4 fruit fly cellular contexts compared by ENCODE assay signal in the genomic region with DNA sequence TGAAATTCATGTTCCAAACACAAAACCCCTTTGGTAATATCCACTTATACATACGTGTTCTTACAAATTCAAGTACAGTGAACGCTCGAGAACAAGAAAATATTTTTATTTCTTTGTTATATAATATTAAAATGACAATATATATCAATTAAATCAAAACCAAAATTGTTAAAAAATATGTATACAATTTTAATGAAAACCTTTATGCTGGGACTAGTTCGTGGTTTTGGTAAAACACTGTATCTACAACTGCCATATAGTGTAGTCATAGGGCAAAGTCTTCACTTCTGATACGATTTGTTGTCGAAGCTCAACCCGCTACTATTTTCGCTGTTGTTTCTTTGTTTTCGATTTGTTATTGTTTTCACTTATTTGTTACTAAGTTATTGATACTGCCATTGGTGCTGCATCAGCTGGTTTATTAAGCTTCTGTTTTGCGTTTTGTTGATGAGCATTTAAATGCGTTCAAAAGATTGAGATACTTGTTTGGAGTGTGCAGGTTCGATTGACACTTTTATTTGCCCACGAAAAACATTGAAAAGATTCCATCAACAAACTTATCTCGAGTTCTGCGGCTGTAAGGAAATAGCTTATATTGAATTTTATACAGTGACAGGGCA.
TF ChIP-seq lines count a peak whose summit lies in the region.

No protein-coding gene starts in this region.

TF ChIP-seq in whole organism, embryonic, 481 proteins besides CTCF, POLR2A, EP300 and RAD21 (continued from another document and continues in another):
- TF ChIP-seq slbo (GFP tag; IDR thresholded peaks at IDR 0.05; lab: Robert Waterston, UW) (peak; percentile 79), CG10267 (tag; optimal IDR thresholded peaks at IDR 0.05; lab: Kevin White, UChicago) (peak; percentile 8), CG6854 (GFP tag; optimal IDR thresholded peaks at IDR 0.05; lab: Kevin White, UChicago) (peak; percentile 63), CG12104 (GFP tag; optimal IDR thresholded peaks at IDR 0.05; lab: Kevin White, UChicago) (no peak), grau (tag; optimal IDR thresholded peaks at IDR 0.05; lab: Kevin White, UChicago) (peak; percentile 83), Hand (GFP tag; optimal IDR thresholded peaks at IDR 0.05; lab: Kevin White, UChicago) (peak; percentile 11), lov (optimal IDR thresholded peaks at IDR 0.05; lab: Kevin White, UChicago) (no peak), lov (GFP tag; IDR thresholded peaks at IDR 0.05; lab: Robert Waterston, UW) (no peak), CG18599 (GFP tag; optimal IDR thresholded peaks at IDR 0.05; lab: Kevin White, UChicago) (peak; percentile 67), CG4360 (GFP tag; IDR thresholded peaks at IDR 0.05; lab: Robert Waterston, UW) (no peak), Jarid2 (GFP tag; optimal IDR thresholded peaks at IDR 0.05; lab: Kevin White, UChicago) (no peak), Fer1 (GFP tag; optimal IDR thresholded peaks at IDR 0.05; lab: Kevin White, UChicago) (peak; percentile 43), row (GFP tag; IDR thresholded peaks at IDR 0.05; lab: Robert Waterston, UW) (peak; percentile 82), CG11085 (GFP tag; IDR thresholded peaks at IDR 0.05; lab: Robert Waterston, UW) (peak; percentile 37; the same call in 1 of the 2 replicates), CG12219 (GFP tag; optimal IDR thresholded peaks at IDR 0.05; lab: Kevin White, UChicago) (peak; percentile 9), D19A (tag; optimal IDR thresholded peaks at IDR 0.05; lab: Kevin White, UChicago) (peak; percentile 19), Ets97D (GFP tag; optimal IDR thresholded peaks at IDR 0.05; lab: Kevin White, UChicago) (no peak), Mes4 (GFP tag; optimal IDR thresholded peaks at IDR 0.05; lab: Kevin White, UChicago) (no peak), B-H1 (GFP tag; IDR thresholded peaks at IDR 0.05; lab: Robert Waterston, UW) (peak; percentile 18; the same call in 1 of the 3 replicates), CG10366 (GFP tag; IDR thresholded peaks at IDR 0.05; lab: Robert Waterston, UW) (peak; percentile 14; the same call in 1 of the 2 replicates), en (GFP tag; optimal IDR thresholded peaks at IDR 0.05; lab: Kevin White, UChicago) (no peak), CG32772 (GFP tag; IDR thresholded peaks at IDR 0.05; lab: Robert Waterston, UW) (peak; percentile 40), NfI (GFP tag; optimal IDR thresholded peaks at IDR 0.05; lab: Kevin White, UChicago) (no peak), CG13894 (tag; optimal IDR thresholded peaks at IDR 0.05; lab: Kevin White, UChicago) (peak; percentile 55), btn (GFP tag; optimal IDR thresholded peaks at IDR 0.05; lab: Kevin White, UChicago) (no peak), Blimp-1 (GFP tag; optimal IDR thresholded peaks at IDR 0.05; lab: Kevin White, UChicago) (peak; percentile 36), CG13424 (tag; optimal IDR thresholded peaks at IDR 0.05; lab: Kevin White, UChicago) (peak; percentile 43), CG3847 (GFP tag; IDR thresholded peaks at IDR 0.05; lab: Robert Waterston, UW) (peak; percentile 51), Spps (tag; optimal IDR thresholded peaks at IDR 0.05; lab: Kevin White, UChicago) (no peak), CG11504 (tag; optimal IDR thresholded peaks at IDR 0.05; lab: Kevin White, UChicago) (peak; percentile 56), CG10209 (GFP tag; optimal IDR thresholded peaks at IDR 0.05; lab: Kevin White, UChicago) (peak; percentile 38)

TF ChIP-seq in whole organism, prepupa, 60 proteins besides CTCF, POLR2A, EP300 and RAD21 (continued from another document and continues in another):
- TF ChIP-seq achi (GFP tag; optimal IDR thresholded peaks at IDR 0.05; lab: Kevin White, UChicago) (peak; percentile 28), OdsH (GFP tag; optimal IDR thresholded peaks at IDR 0.05; lab: Kevin White, UChicago) (peak; percentile 35), CG11762 (GFP tag; optimal IDR thresholded peaks at IDR 0.05; lab: Kevin White, UChicago; ENCODE audit: insufficient read depth) (peak; percentile 14), CG6276 (GFP tag; optimal IDR thresholded peaks at IDR 0.05; lab: Kevin White, UChicago) (peak; percentile 58), CG6854 (GFP tag; optimal IDR thresholded peaks at IDR 0.05; lab: Kevin White, UChicago) (peak; percentile 36), svp (GFP tag; lab: Kevin White, UChicago) (peak; percentile 76), CG6808 (GFP tag; optimal IDR thresholded peaks at IDR 0.05; lab: Kevin White, UChicago) (peak; percentile 40), CG3919 (GFP tag; optimal IDR thresholded peaks at IDR 0.05; lab: Kevin White, UChicago) (no peak), CG10669 (GFP tag; optimal IDR thresholded peaks at IDR 0.05; lab: Kevin White, UChicago) (peak; percentile 11), ss (GFP tag; optimal IDR thresholded peaks at IDR 0.05; lab: Kevin White, UChicago) (peak; percentile 12 to 57), CG10631 (GFP tag; optimal IDR thresholded peaks at IDR 0.05; lab: Kevin White, UChicago) (peak; percentile 21), CG15336 (GFP tag; IDR thresholded peaks at IDR 0.05; lab: Robert Waterston, UW) (peak; percentile 67), CG32006 (GFP tag; optimal IDR thresholded peaks at IDR 0.05; lab: Kevin White, UChicago) (peak; percentile 23), CG34406 (GFP tag; optimal IDR thresholded peaks at IDR 0.05; lab: Kevin White, UChicago) (peak; percentile 36), CG4318 (GFP tag; optimal IDR thresholded peaks at IDR 0.05; lab: Kevin White, UChicago) (no peak), Ets96B (tag; optimal IDR thresholded peaks at IDR 0.05; lab: Kevin White, UChicago) (peak; percentile 35), fkh (GFP tag; optimal IDR thresholded peaks at IDR 0.05; lab: Kevin White, UChicago) (no peak), Blimp-1 (GFP tag; optimal IDR thresholded peaks at IDR 0.05; lab: Kevin White, UChicago) (no peak), pdm3 (GFP tag; optimal IDR thresholded peaks at IDR 0.05; lab: Kevin White, UChicago) (no peak), Eip78C (GFP tag; lab: Kevin White, UChicago) (peak; percentile 77), CG8319 (GFP tag; optimal IDR thresholded peaks at IDR 0.05; lab: Kevin White, UChicago) (no peak), Gug (GFP tag; IDR thresholded peaks at IDR 0.05; lab: Robert Waterston, UW) (peak; percentile 24; the same call in 1 of the 2 replicates), Sox15 (GFP tag; optimal IDR thresholded peaks at IDR 0.05; lab: Kevin White, UChicago) (no peak), CG3032 (tag; optimal IDR thresholded peaks at IDR 0.05; lab: Kevin White, UChicago) (no peak), Eip75B (GFP tag; optimal IDR thresholded peaks at IDR 0.05; lab: Kevin White, UChicago) (no peak), CG11294 (GFP tag; IDR thresholded peaks at IDR 0.05; lab: Robert Waterston, UW) (no peak), vri (GFP tag; optimal IDR thresholded peaks at IDR 0.05; lab: Kevin White, UChicago) (no peak), Met (GFP tag; optimal IDR thresholded peaks at IDR 0.05; lab: Kevin White, UChicago) (peak; percentile 30), Sox102F (GFP tag; optimal IDR thresholded peaks at IDR 0.05; lab: Kevin White, UChicago) (peak; percentile 23), eg (GFP tag; IDR thresholded peaks at IDR 0.05; lab: Robert Waterston, UW) (peak; percentile 60; the same call in 2 of the 3 replicates), CG16779 (tag; optimal IDR thresholded peaks at IDR 0.05; lab: Kevin White, UChicago) (peak; percentile 54), topi (GFP tag; optimal IDR thresholded peaks at IDR 0.05; lab: Kevin White, UChicago) (peak; percentile 18), Eip93F (GFP tag; optimal IDR thresholded peaks at IDR 0.05; lab: Kevin White, UChicago) (no peak)

TF ChIP-seq in whole organism, pupa, 21 proteins besides CTCF, POLR2A, EP300 and RAD21 (continued from another document):
- TF ChIP-seq Snoo (tag; optimal IDR thresholded peaks at IDR 0.05; lab: Kevin White, UChicago) (peak; percentile 27), gl (tag; optimal IDR thresholded peaks at IDR 0.05; lab: Kevin White, UChicago) (peak; percentile 41)
TF ChIP-seq in whole organism, pupa: peak in this region for 13.

TF ChIP-seq in whole organism, wandering third instar larva, 38 proteins besides CTCF, POLR2A, EP300 and RAD21 (continued from another document):
- TF ChIP-seq Vsx2 (GFP tag; optimal IDR thresholded peaks at IDR 0.05; lab: Kevin White, UChicago; ENCODE audit: partially characterized antibody) (no peak), pan (optimal IDR thresholded peaks at IDR 0.05; lab: Kevin White, UChicago) (no peak), foxo (GFP tag; optimal IDR thresholded peaks at IDR 0.05; lab: Kevin White, UChicago) (peak in 1 of 2 experiments; percentile 50), Jra (GFP tag; optimal IDR thresholded peaks at IDR 0.05; lab: Kevin White, UChicago) (no peak)
